Worm (Caenorhabditis elegans): ENCODE data around the gene ugt-29.

Gene ugt-29

ce11 chrV:664337-664847, 35.0 kb downstream of the ugt-29 start, which contains the start of the genes F31F4.11 and srh-266:
F31F4.11 (minus strand) TSS chrV:664437.
srh-266 (plus strand) TSS chrV:664797.
- no peak for TF ChIP-seq swsn-7 (tag; optimal IDR thresholded peaks at IDR 0.05)
- TF ChIP-seq C16A3.4 (tag; optimal IDR thresholded peaks at IDR 0.05) = no peak
- no peak for TF ChIP-seq Y116A8C.19 (tag; optimal IDR thresholded peaks at IDR 0.05; ENCODE audit: borderline replicate concordance)
- peak; percentile 14 for TF ChIP-seq hlh-4 (tag; optimal IDR thresholded peaks at IDR 0.05)
- TF ChIP-seq ceh-82 (tag; optimal IDR thresholded peaks at IDR 0.05) = no peak
- TF ChIP-seq lin-14 (GFP tag; optimal IDR thresholded peaks at IDR 0.05) = no peak
- no peak for TF ChIP-seq C04F5.9 (tag; optimal IDR thresholded peaks at IDR 0.05)

ce11 chrV:660210-660609, 39.2 kb downstream of the ugt-29 start, which contains the start of gene F31F4.17:
F31F4.17 (minus strand) TSS chrV:660310.
- TF ChIP-seq nhr-12 (tag; optimal IDR thresholded peaks at IDR 0.05) (no peak), nhr-77 (tag; optimal IDR thresholded peaks at IDR 0.05) (no peak), unc-130 (tag; optimal IDR thresholded peaks at IDR 0.05) (no peak), efl-1 (optimal IDR thresholded peaks at IDR 0.05) (no peak), efl-1 (GFP tag; optimal IDR thresholded peaks at IDR 0.05 in 1 of 2) (no peak), snpc-4 (tag; optimal IDR thresholded peaks at IDR 0.05) (no peak), hlh-4 (tag; optimal IDR thresholded peaks at IDR 0.05) (no peak), unc-86 (tag; optimal IDR thresholded peaks at IDR 0.05) (no peak), hlh-17 (GFP tag; optimal IDR thresholded peaks at IDR 0.05; ENCODE audit: borderline replicate concordance) (no peak), tbx-2 (tag; optimal IDR thresholded peaks at IDR 0.05) (no peak), mdl-1 (tag; optimal IDR thresholded peaks at IDR 0.05) (no peak), ceh-63 (GFP tag; optimal IDR thresholded peaks at IDR 0.05) (no peak), unc-62 (GFP tag; optimal IDR thresholded peaks at IDR 0.05) (no peak), blmp-1 (tag; optimal IDR thresholded peaks at IDR 0.05) (no peak), dpl-1 (GFP tag; optimal IDR thresholded peaks at IDR 0.05) (no peak), nhr-237 (tag; optimal IDR thresholded peaks at IDR 0.05) (no peak)

ce11 chrV:657678-658077, 41.7 kb downstream of the ugt-29 start, which contains the start of gene srh-246:
srh-246 (minus strand) TSS chrV:657778.
- no peak for TF ChIP-seq fkh-10 (GFP tag; optimal IDR thresholded peaks at IDR 0.05)
- TF ChIP-seq egl-13 (tag; optimal IDR thresholded peaks at IDR 0.05) = no peak
- TF ChIP-seq aly-2 (tag; optimal IDR thresholded peaks at IDR 0.05) = no peak
- TF ChIP-seq ztf-4 (tag; optimal IDR thresholded peaks at IDR 0.05) = no peak

- TF ChIP-seq isw-1 (GFP tag; IDR thresholded peaks at IDR 0.05) = no peak
- TF ChIP-seq nhr-28 (tag; optimal IDR thresholded peaks at IDR 0.05) = no peak
- TF ChIP-seq mdl-1 (tag; optimal IDR thresholded peaks at IDR 0.05) = no peak
- TF ChIP-seq nhr-71 (tag; optimal IDR thresholded peaks at IDR 0.05) = no peak
- TF ChIP-seq dpl-1 (GFP tag; optimal IDR thresholded peaks at IDR 0.05) = no peak
- TF ChIP-seq lir-3 (tag; optimal IDR thresholded peaks at IDR 0.05; ENCODE audit: poor library complexity) = no peak
- TF ChIP-seq unc-130 (tag; optimal IDR thresholded peaks at IDR 0.05) = no peak
- no peak for TF ChIP-seq lsy-2 (tag; optimal IDR thresholded peaks at IDR 0.05)
- no peak for TF ChIP-seq nhr-20 (tag; optimal IDR thresholded peaks at IDR 0.05)
- TF ChIP-seq lin-39 (tag; optimal IDR thresholded peaks at IDR 0.05) = no peak
- TF ChIP-seq elt-2 (tag; optimal IDR thresholded peaks at IDR 0.05) = no peak
- TF ChIP-seq tlp-1 (tag; optimal IDR thresholded peaks at IDR 0.05) = no peak
- no peak for TF ChIP-seq nhr-76 (tag; optimal IDR thresholded peaks at IDR 0.05)
- TF ChIP-seq alr-1 (tag; optimal IDR thresholded peaks at IDR 0.05; ENCODE audit: borderline replicate concordance) = no peak
- TF ChIP-seq nhr-84 (tag; optimal IDR thresholded peaks at IDR 0.05) = no peak
- TF ChIP-seq Y116A8C.19 (tag; optimal IDR thresholded peaks at IDR 0.05; ENCODE audit: borderline replicate concordance) = no peak
- no peak for TF ChIP-seq nhr-85 (tag)
Measured at ce11 chrV:655823-656222, 43.6 kb downstream of the ugt-29 start, which contains the start of gene srh-245. srh-245 (minus strand) TSS chrV:655923.

Data from whole organism, L1 larva.